Worm (Caenorhabditis elegans) whole organism, L4/young adult: Measurements from ENCODE around the gene Y54G11A.4.

Experiments
- W03F9.2 ChIP-seq: fragments of 150-350 bp; optimal IDR thresholded peaks from 2 replicates; lab custom pipeline; 2014; ENCODE audit warnings: missing biosample characterization, missing genetic modification characterization
- dao-5 ChIP-seq: sonication (generic microtip); optimal IDR thresholded peaks from 2 replicates; lab custom pipeline; 2016; ENCODE audit warnings: missing genotype, missing genetic modification characterization, moderate library complexity, missing compliant biosample characterization
- him-1 ChIP-seq: sonication (generic microtip); optimal IDR thresholded peaks from 2 replicates; lab custom pipeline; 2016; ENCODE audit warnings: missing genotype, missing genetic modification reagents, missing genetic modification characterization, missing compliant biosample characterization

DNA sequence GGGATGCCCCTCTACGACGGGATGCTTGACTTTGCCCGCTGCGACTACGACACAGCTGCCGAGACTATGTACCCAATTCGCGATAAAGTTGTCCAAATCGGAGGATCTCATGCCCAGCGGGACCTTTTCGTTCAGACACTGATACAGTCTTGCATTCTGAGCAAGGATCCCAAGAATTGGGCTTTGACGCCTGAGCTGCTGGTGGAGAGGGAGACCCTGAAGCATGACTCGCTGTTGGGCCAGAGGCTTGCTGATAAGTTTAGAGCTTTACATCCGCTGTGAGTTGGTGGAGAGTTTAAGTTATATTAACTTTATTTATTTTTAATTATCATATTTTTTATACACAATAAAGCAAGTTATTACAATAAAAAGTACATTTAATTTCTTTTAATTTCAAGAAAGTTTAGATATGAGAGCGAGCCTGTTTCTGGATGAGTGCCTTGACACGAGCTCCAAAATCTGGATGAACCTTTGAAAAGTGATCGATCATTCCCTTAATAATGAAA lies 6.7 kb downstream of the Y54G11A.4 start:
- no peak for TF ChIP-seq dao-5 (tag; lab: Kevin White, UChicago)
- TF ChIP-seq him-1 (tag; lab: Kevin White, UChicago), result no peak
- TF ChIP-seq W03F9.2, result no peak
